Fruit fly (Drosophila melanogaster): ENCODE data around the gene Obp18a.
A peak's percentile ranks its signal among the peaks of the same experiment; 100 is the strongest.

The Obp18a gene

DNA sequence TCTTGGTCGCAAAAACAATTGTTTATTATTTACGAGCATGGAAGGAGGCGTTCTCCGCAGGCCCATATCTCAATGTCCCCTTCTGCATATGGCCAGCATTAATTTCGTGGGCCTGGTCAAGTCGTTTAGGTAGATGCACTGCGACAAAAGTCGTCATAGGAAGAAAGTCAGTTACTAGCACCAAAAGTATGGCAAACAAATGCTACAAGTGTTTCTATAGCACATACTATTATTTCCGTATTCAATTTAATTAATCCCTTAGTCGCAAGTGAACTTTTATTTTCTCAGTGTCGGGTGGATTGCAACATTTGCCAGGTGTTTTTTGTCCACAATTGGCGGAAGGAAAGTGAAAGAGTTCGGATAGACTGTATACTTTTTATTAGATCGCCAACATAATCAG lies 37.3 kb upstream of the Obp18a start (continued):
- TF ChIP-seq ttk (GFP tag; IDR thresholded peaks at IDR 0.05) (no peak), Spps (tag; optimal IDR thresholded peaks at IDR 0.05) (no peak), Blimp-1 (GFP tag; optimal IDR thresholded peaks at IDR 0.05) (peak; percentile 5), CG5180 (GFP tag; optimal IDR thresholded peaks at IDR 0.05) (no peak), dan (GFP tag; IDR thresholded peaks at IDR 0.05) (no peak), CG17359 (tag; optimal IDR thresholded peaks at IDR 0.05) (peak; percentile 0), CG9727 (GFP tag; optimal IDR thresholded peaks at IDR 0.05) (no peak), Atf6 (GFP tag; IDR thresholded peaks at IDR 0.05) (no peak), slp2 (GFP tag; optimal IDR thresholded peaks at IDR 0.05) (no peak), aop (GFP tag; IDR thresholded peaks at IDR 0.05) (no peak), lola (GFP tag; optimal IDR thresholded peaks at IDR 0.05) (no peak), dati (GFP tag; IDR thresholded peaks at IDR 0.05) (no peak), CG31365 (tag; optimal IDR thresholded peaks at IDR 0.05) (no peak), NfI (GFP tag; optimal IDR thresholded peaks at IDR 0.05) (no peak), psq (GFP tag; optimal IDR thresholded peaks at IDR 0.05) (no peak), CG6765 (GFP tag; optimal IDR thresholded peaks at IDR 0.05) (no peak), tio (GFP tag; optimal IDR thresholded peaks at IDR 0.05) (peak; percentile 8), E2f1 (GFP tag; IDR thresholded peaks at IDR 0.05) (0 out of 2 replicates have a peak, but pooled peaks have one; percentile 6), btn (GFP tag; optimal IDR thresholded peaks at IDR 0.05) (no peak), CG17912 (GFP tag; optimal IDR thresholded peaks at IDR 0.05) (no peak), slbo (GFP tag; IDR thresholded peaks at IDR 0.05) (peak; percentile 39), CG8944 (GFP tag; optimal IDR thresholded peaks at IDR 0.05) (no peak), CG18476 (GFP tag; optimal IDR thresholded peaks at IDR 0.05) (no peak), CG11504 (tag; optimal IDR thresholded peaks at IDR 0.05) (peak; percentile 35), Xbp1 (GFP tag; optimal IDR thresholded peaks at IDR 0.05) (peak; percentile 29), MESR4 (GFP tag; optimal IDR thresholded peaks at IDR 0.05) (no peak), dysf (GFP tag; IDR thresholded peaks at IDR 0.05) (0 out of 3 replicates have a peak, but pooled peaks have one; percentile 36), CG17385 (GFP tag; optimal IDR thresholded peaks at IDR 0.05) (peak; percentile 5), CG14860 (GFP tag; IDR thresholded peaks at IDR 0.05; ENCODE audit: partially characterized antibody) (no peak), CG32772 (GFP tag; IDR thresholded peaks at IDR 0.05) (no peak), CG16779 (GFP tag; IDR thresholded peaks at IDR 0.05) (no peak), CG2875 (GFP tag; optimal IDR thresholded peaks at IDR 0.05) (no peak), gt (GFP tag; IDR thresholded peaks at IDR 0.05) (no peak), ATbp (GFP tag; optimal IDR thresholded peaks at IDR 0.05) (no peak), CG4707 (GFP tag; optimal IDR thresholded peaks at IDR 0.05) (no peak), crc (GFP tag; optimal IDR thresholded peaks at IDR 0.05) (no peak), CG1647 (GFP tag; optimal IDR thresholded peaks at IDR 0.05) (no peak), mirr (GFP tag; optimal IDR thresholded peaks at IDR 0.05) (no peak), trem (tag; optimal IDR thresholded peaks at IDR 0.05) (no peak), HLH4C (GFP tag; IDR thresholded peaks at IDR 0.05; ENCODE audit: partially characterized antibody) (no peak), CG4617 (GFP tag; optimal IDR thresholded peaks at IDR 0.05; ENCODE audit: borderline replicate concordance) (no peak), Hr78 (GFP tag; optimal IDR thresholded peaks at IDR 0.05) (no peak), jigr1 (GFP tag; IDR thresholded peaks at IDR 0.05) (no peak), CG3726 (GFP tag; IDR thresholded peaks at IDR 0.05) (no peak), maf-S (GFP tag; optimal IDR thresholded peaks at IDR 0.05) (peak; percentile 6), CG10147 (GFP tag; optimal IDR thresholded peaks at IDR 0.05) (no peak), CG2120 (GFP tag; optimal IDR thresholded peaks at IDR 0.05) (no peak), Sin3A (optimal IDR thresholded peaks at IDR 0.05) (no peak), CG11247 (GFP tag; IDR thresholded peaks at IDR 0.05) (no peak), CG43689 (GFP tag; IDR thresholded peaks at IDR 0.05) (no peak), Adf1 (GFP tag; IDR thresholded peaks at IDR 0.05) (0 out of 2 replicates have a peak, but pooled peaks have one; percentile 8)
